Worm (Caenorhabditis elegans): ENCODE data around the gene srm-1.

ce11 chrIV:5002448-5002847, 9.9 kb upstream of the srm-1 start, which contains the start of gene pes-1:
- no peak for TF ChIP-seq cnd-1 (tag; optimal IDR thresholded peaks at IDR 0.05)
- TF ChIP-seq lin-13 (tag; optimal IDR thresholded peaks at IDR 0.05): no peak
- no peak for TF ChIP-seq bed-3 (GFP tag; optimal IDR thresholded peaks at IDR 0.05)
